Worm (Caenorhabditis elegans) whole organism, L4 larva: ENCODE data around the gene twk-36.

Experiments used
- F26F4.8 ChIP-seq: fragments of 200-800 bp; sonication (Bioruptor generic); conservative IDR thresholded peaks from 2 replicates; pipeline ENCODE4 v1.3.6; 2022; ENCODE audit warnings: missing genetic modification characterization, missing compliant biosample characterization
- F49E8.2 ChIP-seq: sonication (generic microtip); optimal IDR thresholded peaks from 2 replicates; lab custom pipeline; 2016; ENCODE audit warnings: missing compliant biosample characterization, mild to moderate bottlenecking, missing genetic modification characterization, borderline replicate concordance
- T20F7.1 ChIP-seq: fragments of 200-800 bp; sonication (Bioruptor generic); optimal IDR thresholded peaks from 2 replicates; lab custom pipeline; 2018; ENCODE audit warnings: mild to moderate bottlenecking, missing genetic modification characterization, missing compliant biosample characterization
- Y48G9A.11 ChIP-seq: fragments of 200-800 bp; sonication (Bioruptor generic); IDR thresholded peaks from 2 replicates; pipeline ENCODE4 v1.3.6; 2022; ENCODE audit warnings: missing genetic modification reagents, missing genetic modification characterization, missing compliant biosample characterization
- ZK546.5 ChIP-seq, 2 experiments: sonication (generic microtip); optimal IDR thresholded peaks; 2 replicates each; lab custom pipeline; 2017; ENCODE audit warnings: missing biosample characterization in 2 of 2, missing genetic modification characterization in 2 of 2
- aha-1 ChIP-seq: fragments of 150-350 bp; peaks from one replicate; lab custom pipeline; 2014; ENCODE audit warnings: missing biosample characterization, missing genetic modification characterization
- ceh-28 ChIP-seq: fragments of 150-350 bp; optimal IDR thresholded peaks from 2 replicates; lab custom pipeline; 2014; ENCODE audit warnings: missing biosample characterization, missing genetic modification reagents, missing genetic modification characterization
- ceh-44 ChIP-seq: fragments of 200-800 bp; sonication (Bioruptor generic); IDR thresholded peaks from 2 replicates; pipeline ENCODE4 v1.3.6; 2022; ENCODE audit warnings: missing genetic modification reagents, missing genetic modification characterization, missing compliant biosample characterization
- daf-16 ChIP-seq, 3 experiments: sonication (generic microtip); optimal IDR thresholded peaks; 2 replicates each; lab custom pipeline; 2016 to 2017; ENCODE audit warnings: missing genetic modification characterization in 3 of 3, missing genetic modification reagents in 3 of 3, mild to moderate bottlenecking in 2 of 3, missing compliant biosample characterization in 2 of 3, missing biosample characterization in 1 of 3, moderate library complexity in 1 of 3
- daf-8 ChIP-seq: fragments of 200-800 bp; sonication (Bioruptor generic); IDR thresholded peaks from 2 replicates; pipeline ENCODE4 v1.3.6; 2022; ENCODE audit warnings: missing genetic modification characterization, missing compliant biosample characterization
- dmd-6 ChIP-seq: fragments of 200-800 bp; sonication (Bioruptor generic); IDR thresholded peaks from 2 replicates; pipeline ENCODE4 v1.3.6; 2022; ENCODE audit warnings: missing genetic modification reagents, missing genetic modification characterization, missing compliant biosample characterization
- dve-1 ChIP-seq: sonication (generic microtip); optimal IDR thresholded peaks from 2 replicates; lab custom pipeline; 2017; ENCODE audit warnings: antibody characterized with exemption, mild to moderate bottlenecking, missing genetic modification characterization, missing compliant biosample characterization; ENCODE audit not compliant: insufficient read depth
- gei-8 ChIP-seq: fragments of 200-800 bp; sonication (Bioruptor generic); optimal IDR thresholded peaks from 2 replicates; lab custom pipeline; 2018; ENCODE audit warnings: mild to moderate bottlenecking, missing genetic modification characterization, missing compliant biosample characterization
- hif-1 ChIP-seq, 2 experiments: sonication (generic microtip); optimal IDR thresholded peaks; 2 replicates each; lab custom pipeline; 2016 to 2017; ENCODE audit warnings: missing compliant biosample characterization in 2 of 2, missing genetic modification characterization in 2 of 2, missing genetic modification reagents in 2 of 2, missing genotype in 2 of 2, mild to moderate bottlenecking in 1 of 2
- hmg-1.1 ChIP-seq: fragments of 200-800 bp; sonication (Bioruptor generic); IDR thresholded peaks from 2 replicates; pipeline ENCODE4 v1.3.6; 2022; ENCODE audit warnings: missing genetic modification reagents, missing genetic modification characterization, missing compliant biosample characterization
- jun-1 ChIP-seq: fragments of 150-350 bp; optimal IDR thresholded peaks from 2 replicates; lab custom pipeline; 2014; ENCODE audit warnings: missing biosample characterization, missing genetic modification reagents, missing genetic modification characterization
- lim-7 ChIP-seq: fragments of 200-800 bp; sonication (Bioruptor generic); IDR thresholded peaks from 2 replicates; pipeline ENCODE4 v1.3.6; 2022; ENCODE audit warnings: missing genetic modification characterization, missing compliant biosample characterization
- lin-1 ChIP-seq: fragments of 200-800 bp; sonication (Bioruptor generic); IDR thresholded peaks from 2 replicates; pipeline ENCODE4 v1.3.6; 2022; ENCODE audit warnings: missing genetic modification reagents, missing genetic modification characterization, missing compliant biosample characterization
- lin-29 ChIP-seq: fragments of 200-800 bp; sonication (Bioruptor generic); IDR thresholded peaks from 2 replicates; pipeline ENCODE4 v1.3.6; 2022; ENCODE audit warnings: missing genetic modification reagents, missing genetic modification characterization, missing compliant biosample characterization
- lin-38 ChIP-seq: fragments of 200-800 bp; sonication (Bioruptor generic); IDR thresholded peaks from 2 replicates; pipeline ENCODE4 v1.3.6; 2022; ENCODE audit warnings: missing genetic modification reagents, missing genetic modification characterization, missing compliant biosample characterization
- mdt-29 ChIP-seq: fragments of 200-800 bp; sonication (Bioruptor generic); IDR thresholded peaks from 2 replicates; pipeline ENCODE4 v1.3.6; 2022; ENCODE audit warnings: missing genetic modification reagents, missing genetic modification characterization, missing compliant biosample characterization
- mep-1 ChIP-seq: fragments of 150-350 bp; sonication (generic microtip); optimal IDR thresholded peaks from 3 replicates; lab custom pipeline; 2014; ENCODE audit warnings: missing biosample characterization, missing genetic modification characterization
- mxl-3 ChIP-seq: fragments of 200-800 bp; sonication (Bioruptor generic); optimal IDR thresholded peaks from 2 replicates; lab custom pipeline; 2018; ENCODE audit warnings: mild to moderate bottlenecking, missing genetic modification characterization, missing compliant biosample characterization
- nhr-11 ChIP-seq: fragments of 150-350 bp; optimal IDR thresholded peaks from 2 replicates; lab custom pipeline; 2014; ENCODE audit warnings: missing biosample characterization, missing genetic modification characterization
- nhr-28 ChIP-seq: fragments of 150-350 bp; optimal IDR thresholded peaks from 2 replicates; lab custom pipeline; 2014; ENCODE audit warnings: missing biosample characterization, missing genetic modification characterization
- nhr-41 ChIP-seq: fragments of 200-800 bp; sonication (Bioruptor generic); IDR thresholded peaks from 2 replicates; pipeline ENCODE4 v1.3.6; 2022; ENCODE audit warnings: missing genetic modification reagents, missing genetic modification characterization, missing compliant biosample characterization
- nhr-77 ChIP-seq: fragments of 150-350 bp; optimal IDR thresholded peaks from 2 replicates; lab custom pipeline; 2014; ENCODE audit warnings: missing biosample characterization, missing genetic modification characterization
- pqm-1 ChIP-seq: sonication (generic microtip); optimal IDR thresholded peaks from 2 replicates; lab custom pipeline; 2017; ENCODE audit warnings: missing biosample characterization, missing genetic modification characterization
- saeg-2 ChIP-seq: fragments of 200-800 bp; sonication (Bioruptor generic); IDR thresholded peaks from 2 replicates; pipeline ENCODE4 v1.3.6; 2022; ENCODE audit warnings: missing genetic modification reagents, missing genetic modification characterization, missing compliant biosample characterization
- skn-1 ChIP-seq: fragments of 150-350 bp; optimal IDR thresholded peaks from 2 replicates; lab custom pipeline; 2014; ENCODE audit warnings: missing biosample characterization, missing genetic modification characterization
- snpc-1.2 ChIP-seq: fragments of 200-800 bp; sonication (Bioruptor generic); IDR thresholded peaks from 2 replicates; pipeline ENCODE4 v1.3.6; 2022; ENCODE audit warnings: missing genetic modification reagents, missing genetic modification characterization, missing compliant biosample characterization
- spr-1 ChIP-seq: sonication (generic microtip); optimal IDR thresholded peaks from 2 replicates; lab custom pipeline; 2016; ENCODE audit warnings: mild to moderate bottlenecking, missing genetic modification characterization, missing compliant biosample characterization
- unc-130 ChIP-seq: sonication (generic microtip); optimal IDR thresholded peaks from 2 replicates; lab custom pipeline; 2016; ENCODE audit warnings: missing genetic modification reagents, missing genetic modification characterization, missing compliant biosample characterization
- zfp-2 ChIP-seq: sonication (generic microtip); optimal IDR thresholded peaks from 2 replicates; lab custom pipeline; 2016; ENCODE audit warnings: mild to moderate bottlenecking, missing genetic modification characterization, missing compliant biosample characterization

Gene twk-36

DNA sequence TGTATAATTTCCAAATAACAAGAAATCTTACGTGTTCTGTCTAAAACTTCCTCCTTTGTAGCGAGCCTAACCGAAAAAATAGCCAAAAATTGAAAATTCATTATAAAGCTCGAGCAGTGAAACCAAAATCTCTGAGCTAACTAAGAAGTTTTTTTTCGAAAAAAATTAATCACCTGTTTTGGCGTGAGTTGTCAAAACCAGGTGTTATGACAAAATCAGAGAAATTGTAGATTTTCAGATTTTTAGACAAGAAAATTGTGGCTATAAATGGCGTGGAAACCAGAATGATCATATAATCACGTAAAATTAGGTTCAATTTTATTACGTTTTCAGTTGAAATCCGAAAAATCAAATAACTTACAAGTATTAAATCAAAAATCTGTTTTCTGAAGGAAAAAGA is 26.2 kb upstream of the twk-36 start, which contains the start of gene sre-21:
TSS of gene sre-21 (minus strand) at position 101 of the 400 bp plus-strand sequence.
- TF ChIP-seq jun-1 (no peak), zfp-2 (no peak), hif-1 (tag; optimal IDR thresholded peaks at IDR 0.05; lab: Kevin White, UChicago) (no peak), nhr-11 (tag; lab: Kevin White, UChicago) (no peak), hmg-1.1 (GFP tag; lab: Robert Waterston, UW) (no peak), ceh-28 (tag; lab: Kevin White, UChicago) (no peak), aha-1 (tag; lab: Kevin White, UChicago) (no peak), nhr-77 (no peak), spr-1 (no peak)
- TF ChIP-seq, all 104 proteins: peak for 0

DNA sequence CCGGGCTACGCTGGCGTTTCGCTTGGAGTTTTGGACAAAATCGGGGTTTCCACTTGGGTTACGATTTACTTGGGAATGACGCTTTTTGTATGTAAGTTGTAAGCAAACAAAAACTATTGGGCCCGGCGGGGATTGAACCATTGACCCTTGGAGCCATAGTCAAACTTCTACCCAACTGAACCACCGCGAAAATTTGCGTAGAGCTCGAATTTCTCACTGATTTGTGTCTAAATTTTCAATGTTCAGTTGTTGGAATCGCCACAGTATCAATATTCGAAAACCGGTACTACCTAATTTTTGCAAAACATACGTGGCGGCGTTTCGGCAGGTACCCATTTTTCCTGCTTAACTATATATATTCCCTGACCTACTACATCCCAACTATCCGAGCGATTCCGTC is 20.9 kb upstream of the twk-36 start:
- TF ChIP-seq lim-7 (GFP tag; lab: Robert Waterston, UW) = peak; percentile 61; the same call in 1 of the 2 replicates
- no peak for TF ChIP-seq daf-16 (GFP tag; optimal IDR thresholded peaks at IDR 0.05; lab: Kevin White, UChicago)
- TF ChIP-seq daf-16 (tag; optimal IDR thresholded peaks at IDR 0.05; lab: Kevin White, UChicago) = no peak
- 0 out of 2 replicates have a peak, but pooled peaks have one; percentile 46 for TF ChIP-seq snpc-1.2 (GFP tag; lab: Robert Waterston, UW)
- no peak for TF ChIP-seq ceh-44 (GFP tag; lab: Robert Waterston, UW)
- TF ChIP-seq daf-8 (GFP tag; lab: Robert Waterston, UW) = no peak

DNA sequence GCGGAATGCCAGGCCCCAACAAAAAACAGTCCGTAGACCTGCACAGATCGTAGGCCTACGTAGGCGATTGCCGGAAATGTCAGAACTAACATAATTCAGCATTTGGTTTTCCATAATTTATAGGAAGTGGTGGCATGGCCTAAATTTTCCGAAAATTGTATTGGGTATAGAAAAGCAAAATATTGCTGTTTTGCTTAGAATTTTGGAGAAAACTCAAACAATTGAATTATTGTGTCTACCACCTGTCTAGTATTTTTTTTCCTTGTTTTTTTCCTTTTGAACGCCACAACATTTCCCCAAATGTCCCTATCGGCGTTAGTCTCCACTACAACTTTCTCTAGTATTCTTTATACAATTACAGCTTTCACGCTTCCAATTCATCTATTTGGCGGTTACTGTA is 20.4 kb upstream of the twk-36 start, which contains the start of gene srh-284:
TSS of gene srh-284 (plus strand) at position 301 of the 400 bp plus-strand sequence.
- no peak for TF ChIP-seq lin-1 (GFP tag; lab: Robert Waterston, UW)
- TF ChIP-seq jun-1 = no peak
- no peak for TF ChIP-seq mep-1
- TF ChIP-seq lim-7 (GFP tag; lab: Robert Waterston, UW) = no peak
- TF ChIP-seq ZK546.5 (tag; optimal IDR thresholded peaks at IDR 0.05; lab: Kevin White, UChicago) = no peak
- TF ChIP-seq lin-38 (GFP tag; lab: Robert Waterston, UW) = no peak
- no peak for TF ChIP-seq ceh-28 (tag; lab: Kevin White, UChicago)

DNA sequence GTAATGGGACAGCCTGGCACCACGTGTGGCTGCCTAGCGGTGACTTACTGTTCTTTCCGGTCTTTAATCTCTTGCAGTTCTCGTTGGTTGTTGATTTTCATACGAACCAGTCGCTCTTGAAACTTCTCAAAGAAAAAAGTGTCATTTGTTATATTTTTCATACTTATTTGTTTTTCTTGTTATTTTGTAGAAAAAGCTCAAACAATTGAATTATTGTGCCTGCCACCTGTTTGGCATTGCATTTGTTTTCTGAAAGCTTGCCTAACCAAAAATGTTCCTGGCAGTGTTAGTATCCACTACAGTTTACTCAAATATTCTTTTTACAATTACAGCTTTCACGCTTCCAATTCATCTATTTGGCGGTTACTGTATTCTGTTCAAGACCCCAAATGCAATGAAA is 18.2 kb upstream of the twk-36 start, which contains the start of the genes C47A10.16 and srh-283:
TSS of gene C47A10.16 (minus strand) at position 101 of the 400 bp plus-strand sequence.
TSS of gene srh-283 (plus strand) at position 272 of the 400 bp plus-strand sequence.
- TF ChIP-seq Y48G9A.11 = no peak
- TF ChIP-seq lin-29 (GFP tag; lab: Robert Waterston, UW) = no peak

DNA sequence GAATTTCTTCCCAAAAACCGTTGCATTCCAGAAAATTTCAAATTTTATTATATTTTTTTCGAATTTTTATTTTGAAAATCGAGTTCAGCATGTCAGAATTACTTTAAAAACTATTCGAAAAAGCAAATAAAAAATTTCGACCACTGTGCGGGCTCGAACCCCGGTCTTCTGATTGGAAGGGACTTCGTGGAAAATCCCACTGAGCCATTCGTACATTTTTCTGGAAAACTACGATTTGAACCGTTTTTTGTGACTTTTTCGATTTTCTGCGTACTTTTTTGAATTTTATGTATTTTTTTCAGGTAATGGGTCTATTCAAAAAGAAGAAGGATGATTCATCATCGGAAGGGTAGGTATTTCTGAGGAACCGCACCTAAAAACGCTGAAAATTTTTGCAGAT is 8.7 kb upstream of the twk-36 start, which contains the start of gene pgp-9:
TSS of gene pgp-9 (plus strand) at position 301 of the 400 bp plus-strand sequence.
- no peak for TF ChIP-seq F26F4.8 (GFP tag; lab: Robert Waterston, UW)
- no peak for TF ChIP-seq mdt-29 (GFP tag; lab: Robert Waterston, UW)
- no peak for TF ChIP-seq skn-1 (tag; lab: Kevin White, UChicago)
- TF ChIP-seq F49E8.2 (tag; lab: Kevin White, UChicago) = no peak
- no peak for TF ChIP-seq unc-130 (GFP tag; lab: Kevin White, UChicago)
- no peak for TF ChIP-seq T20F7.1 (GFP tag; lab: Kevin White, UChicago)
- peak; percentile 71 for TF ChIP-seq aha-1 (tag; lab: Kevin White, UChicago)
- TF ChIP-seq gei-8 (GFP tag; lab: Kevin White, UChicago) = no peak

DNA sequence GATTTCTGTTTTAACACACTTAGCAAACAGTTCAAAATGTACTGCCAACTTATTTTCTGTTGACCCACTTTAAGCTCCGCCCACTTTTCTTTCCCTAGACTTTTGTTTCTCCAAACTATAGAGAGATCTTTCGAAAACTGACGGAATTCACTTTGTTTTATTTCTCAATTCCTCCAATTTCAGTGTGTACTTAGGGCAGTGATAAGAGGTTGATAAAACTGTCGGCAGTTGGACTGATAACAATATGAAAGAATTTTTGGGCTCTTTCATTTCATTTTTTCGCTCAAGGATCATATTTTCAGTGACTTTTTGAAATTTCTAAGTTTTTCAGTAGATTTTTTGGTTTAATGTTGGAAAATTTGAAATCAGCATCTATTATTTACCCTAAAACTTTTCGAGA is 8.1 kb upstream of the twk-36 start:
- TF ChIP-seq mxl-3 (GFP tag; lab: Kevin White, UChicago) (no peak), pqm-1 (tag; lab: Kevin White, UChicago) (peak; percentile 75), daf-16 (GFP tag; optimal IDR thresholded peaks at IDR 0.05; lab: Kevin White, UChicago) (no peak), daf-16 (tag; optimal IDR thresholded peaks at IDR 0.05; lab: Kevin White, UChicago) (peak; percentile 68), dve-1 (tag; lab: Kevin White, UChicago) (peak; percentile 31), nhr-41 (GFP tag; lab: Robert Waterston, UW) (no peak), saeg-2 (no peak), nhr-28 (tag; lab: Kevin White, UChicago) (peak; percentile 66), dmd-6 (GFP tag; lab: Robert Waterston, UW) (peak; percentile 42; the same call in 1 of the 2 replicates)
